Fruit fly (Drosophila melanogaster): ENCODE measurements around the gene CG12025.

Gene CG12025

DNA sequence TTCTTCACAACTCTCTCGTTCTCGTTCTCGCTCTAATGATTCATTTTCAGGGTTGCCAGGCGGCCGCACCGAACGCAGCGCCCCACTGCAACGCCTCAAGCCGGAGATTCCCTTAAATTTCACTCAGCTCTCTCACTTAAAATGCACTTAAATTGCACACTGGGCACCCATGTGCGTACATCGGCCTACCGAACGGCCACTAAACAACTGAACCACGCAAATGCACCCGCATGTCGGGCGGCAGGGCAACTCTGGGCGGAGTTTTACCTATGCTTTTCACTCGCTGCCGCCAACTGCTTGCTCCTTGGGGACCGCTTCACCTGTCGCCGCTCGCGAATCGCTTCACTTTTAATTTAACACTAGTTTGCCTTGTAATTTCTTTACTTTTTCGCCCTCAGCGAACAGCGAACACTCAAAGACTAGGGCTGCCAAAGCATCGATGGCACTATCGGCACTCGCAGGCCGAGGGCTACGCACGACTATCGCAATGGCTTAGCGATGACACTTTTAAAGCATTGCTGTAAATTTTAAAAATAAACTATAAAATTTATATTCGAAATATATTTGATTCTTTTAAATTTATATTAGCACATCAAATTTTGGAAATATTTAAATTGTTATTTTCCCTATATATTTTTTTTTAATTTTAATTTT lies 3.3 kb upstream of the CG12025 start, which contains the start of gene Rap1 (continued):
- TF ChIP-seq CG14860 (GFP tag; IDR thresholded peaks at IDR 0.05; ENCODE audit: partially characterized antibody) (peak; percentile 87), pros (GFP tag; optimal IDR thresholded peaks at IDR 0.05) (peak; percentile 50), Fer2 (tag; optimal IDR thresholded peaks at IDR 0.05) (peak; percentile 44), CG7928 (GFP tag; optimal IDR thresholded peaks at IDR 0.05) (peak; percentile 91), Ravus (GFP tag; IDR thresholded peaks at IDR 0.05) (peak; percentile 33), CG13424 (tag; optimal IDR thresholded peaks at IDR 0.05) (peak; percentile 33), kay (GFP tag; optimal IDR thresholded peaks at IDR 0.05) (peak; percentile 95), CG17802 (tag; optimal IDR thresholded peaks at IDR 0.05) (no peak), H2.0 (GFP tag; IDR thresholded peaks at IDR 0.05) (peak; percentile 75), zf30C (GFP tag; optimal IDR thresholded peaks at IDR 0.05) (no peak), CG8765 (GFP tag; IDR thresholded peaks at IDR 0.05) (peak; percentile 69), CG15696 (tag; optimal IDR thresholded peaks at IDR 0.05) (peak; percentile 70), CG8478 (optimal IDR thresholded peaks at IDR 0.05) (peak; percentile 47), CG7556 (GFP tag; optimal IDR thresholded peaks at IDR 0.05) (peak; percentile 23), NfI (GFP tag; optimal IDR thresholded peaks at IDR 0.05) (peak; percentile 8), slou (GFP tag; optimal IDR thresholded peaks at IDR 0.05) (peak; percentile 50), CG33213 (GFP tag; optimal IDR thresholded peaks at IDR 0.05) (peak; percentile 50), Lhr (GFP tag; optimal IDR thresholded peaks at IDR 0.05) (peak; percentile 19), slp2 (GFP tag; optimal IDR thresholded peaks at IDR 0.05) (peak; percentile 54), CG16779 (GFP tag; IDR thresholded peaks at IDR 0.05) (no peak), CG34224 (GFP tag; IDR thresholded peaks at IDR 0.05; ENCODE audit: partially characterized antibody) (peak; percentile 85), Hsf (GFP tag; optimal IDR thresholded peaks at IDR 0.05) (peak; percentile 50), jing (GFP tag; optimal IDR thresholded peaks at IDR 0.05) (no peak), NFAT (GFP tag; IDR thresholded peaks at IDR 0.05) (peak; percentile 89), CG3065 (GFP tag; optimal IDR thresholded peaks at IDR 0.05) (no peak), dmrt99B (tag; optimal IDR thresholded peaks at IDR 0.05) (peak; percentile 51), cato (GFP tag; optimal IDR thresholded peaks at IDR 0.05; ENCODE audit: borderline replicate concordance) (peak; percentile 37), CG8924 (tag; optimal IDR thresholded peaks at IDR 0.05) (no peak), CG1602 (GFP tag; optimal IDR thresholded peaks at IDR 0.05) (peak; percentile 45), gcm (GFP tag; optimal IDR thresholded peaks at IDR 0.05) (peak; percentile 55), cas (GFP tag; IDR thresholded peaks at IDR 0.05) (peak; percentile 60; the same call in 1 of the 2 replicates), CrebB (tag; optimal IDR thresholded peaks at IDR 0.05) (no peak), CG12769 (tag; optimal IDR thresholded peaks at IDR 0.05) (no peak), eve (GFP tag; optimal IDR thresholded peaks at IDR 0.05) (no peak), Dad (GFP tag; optimal IDR thresholded peaks at IDR 0.05) (peak; percentile 39), bbx (GFP tag; IDR thresholded peaks at IDR 0.05; ENCODE audit: partially characterized antibody) (peak; percentile 90), ap (GFP tag; IDR thresholded peaks at IDR 0.05) (peak; percentile 22; the same call in 1 of the 2 replicates), CG18262 (tag; optimal IDR thresholded peaks at IDR 0.05) (peak; percentile 77), gfzf (GFP tag; optimal IDR thresholded peaks at IDR 0.05) (peak; percentile 16), CG12391 (tag; optimal IDR thresholded peaks at IDR 0.05) (peak; percentile 70), CG11723 (GFP tag; optimal IDR thresholded peaks at IDR 0.05) (peak; percentile 32), repo (GFP tag; optimal IDR thresholded peaks at IDR 0.05) (no peak), CG2712 (tag; optimal IDR thresholded peaks at IDR 0.05) (peak; percentile 79), crc (GFP tag; optimal IDR thresholded peaks at IDR 0.05) (peak; percentile 27), btn (GFP tag; optimal IDR thresholded peaks at IDR 0.05) (no peak), E2f1 (GFP tag; IDR thresholded peaks at IDR 0.05) (peak; percentile 70), mam (GFP tag; optimal IDR thresholded peaks at IDR 0.05) (peak; percentile 81), tio (GFP tag; optimal IDR thresholded peaks at IDR 0.05) (no peak), CG16813 (GFP tag; IDR thresholded peaks at IDR 0.05; ENCODE audit: partially characterized antibody) (peak; percentile 97), PHDP (tag; optimal IDR thresholded peaks at IDR 0.05) (no peak)
